Fruit fly (Drosophila melanogaster) whole organism, pupa: ENCODE measurements around the gene CG9119.

Source experiments
- CG12605 ChIP-seq: fragments of 200-800 bp; sonication (Bioruptor generic); IDR thresholded peaks from 2 replicates; pipeline ENCODE4 v1.3.6; 2022; ENCODE audit warnings: missing biosample characterization, missing genetic modification characterization
- CG13204 ChIP-seq: fragments of 200-800 bp; sonication (Bioruptor generic); optimal IDR thresholded peaks from 2 replicates; lab custom pipeline; 2018; ENCODE audit warnings: missing biosample characterization, mild to moderate bottlenecking, missing genetic modification characterization, moderate library complexity
- CG14655 ChIP-seq: fragments of 200-800 bp; sonication (Bioruptor generic); optimal IDR thresholded peaks from 3 replicates; lab custom pipeline; 2017; ENCODE audit warnings: mild to moderate bottlenecking, missing biosample characterization, missing genetic modification reagents, missing genetic modification characterization
- CG32121 ChIP-seq: fragments of 200-800 bp; sonication (Bioruptor generic); IDR thresholded peaks from 2 replicates; pipeline ENCODE4 v1.3.6; 2022; ENCODE audit warnings: missing biosample characterization, missing genetic modification characterization
- CG8159 ChIP-seq: fragments of 200-800 bp; sonication (Bioruptor generic); optimal IDR thresholded peaks from 3 replicates; lab custom pipeline; 2018; ENCODE audit warnings: missing biosample characterization, mild to moderate bottlenecking, missing genetic modification characterization, moderate library complexity
- D1 ChIP-seq: fragments of 200-800 bp; sonication (Bioruptor generic); optimal IDR thresholded peaks from 2 replicates; lab custom pipeline; 2018; ENCODE audit warnings: missing biosample characterization, mild to moderate bottlenecking, missing genetic modification characterization, moderate library complexity
- EcR ChIP-seq: fragments of 200-800 bp; sonication (Bioruptor generic); optimal IDR thresholded peaks from 3 replicates; lab custom pipeline; 2019; ENCODE audit warnings: missing biosample characterization, missing genetic modification characterization, mild to moderate bottlenecking, moderate library complexity, missing genetic modification reagents
- Ets98B ChIP-seq: fragments of 200-800 bp; sonication (Bioruptor generic); IDR thresholded peaks from 2 replicates; pipeline ENCODE4 v1.3.6; 2022; ENCODE audit warnings: missing biosample characterization, missing genetic modification characterization
- Pif1A ChIP-seq: fragments of 200-800 bp; sonication (Bioruptor generic); optimal IDR thresholded peaks from 3 replicates; lab custom pipeline; 2016; ENCODE audit warnings: missing biosample characterization, missing genetic modification characterization
- fd96Ca ChIP-seq: fragments of 200-800 bp; sonication (Bioruptor generic); IDR thresholded peaks from 3 replicates; pipeline ENCODE4 v1.3.6; 2022; ENCODE audit warnings: missing biosample characterization, missing genetic modification characterization
- gl ChIP-seq: fragments of 200-800 bp; sonication (Bioruptor generic); optimal IDR thresholded peaks from 2 replicates; lab custom pipeline; 2018; ENCODE audit warnings: missing biosample characterization, mild to moderate bottlenecking, missing genetic modification characterization
- rn ChIP-seq: fragments of 200-800 bp; sonication (Bioruptor generic); IDR thresholded peaks from 2 replicates; pipeline ENCODE4 v1.3.6; 2022; ENCODE audit warnings: missing biosample characterization, missing genetic modification characterization

dm6 chr3L:1170611-1171010 is 34.0 kb downstream of the CG9119 start:
- no peak for TF ChIP-seq CG8159 (tag; lab: Kevin White, UChicago)
- TF ChIP-seq D1 (tag; lab: Kevin White, UChicago), result no peak
- no peak for TF ChIP-seq CG12605 (GFP tag; lab: Robert Waterston, UW)
- TF ChIP-seq gl (tag; lab: Kevin White, UChicago), result no peak
- TF ChIP-seq EcR, result no peak
- TF ChIP-seq CG13204 (GFP tag; lab: Kevin White, UChicago), result no peak
- TF ChIP-seq CG32121 (GFP tag; lab: Robert Waterston, UW), result no peak
- no peak for TF ChIP-seq Pif1A (GFP tag; lab: Kevin White, UChicago)
- TF ChIP-seq Ets98B (GFP tag; lab: Robert Waterston, UW), result no peak
- TF ChIP-seq CG14655 (GFP tag; lab: Kevin White, UChicago), result no peak
- TF ChIP-seq rn, result no peak
- TF ChIP-seq fd96Ca (GFP tag; lab: Robert Waterston, UW), result no peak
